Fruit fly (Drosophila melanogaster) S2 (cell line): ENCODE results near the gene CG10638.

Experiments used
- CG8478 ChIP-seq: fragments of >200 bp; optimal IDR thresholded peaks from 2 replicates; lab custom pipeline; 2018
- CTCF ChIP-seq, 2 experiments: fragments of >200 bp; optimal IDR thresholded peaks; 2 replicates each; lab custom pipeline; 2018

DNA sequence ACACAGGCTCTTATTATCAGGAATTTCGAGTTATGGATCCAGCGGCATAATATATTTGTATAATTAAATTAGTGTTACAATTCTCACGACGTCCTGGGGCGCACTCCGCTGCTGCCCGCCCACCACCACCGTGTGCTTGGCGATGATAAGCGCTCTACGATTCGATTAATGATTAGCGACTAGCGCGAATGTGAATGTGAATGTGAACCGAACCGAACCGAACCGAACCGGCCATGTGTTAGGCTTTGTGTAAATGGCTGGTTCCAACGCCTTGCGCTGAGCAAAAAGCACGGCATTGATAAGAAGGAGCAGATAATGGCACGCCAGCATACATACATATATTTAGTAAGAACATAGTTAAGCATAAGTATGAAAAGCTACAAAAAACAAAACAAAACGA lies 18.2 kb upstream of the CG10638 start:
- TF ChIP-seq CTCF (optimal IDR thresholded peaks at IDR 0.05; lab: Kevin White, UChicago), result no peak
- TF ChIP-seq CG8478 (lab: Kevin White, UChicago), result no peak
